Worm (Caenorhabditis elegans): Measurements from ENCODE around the gene aakb-2.

aakb-2 gene

DNA sequence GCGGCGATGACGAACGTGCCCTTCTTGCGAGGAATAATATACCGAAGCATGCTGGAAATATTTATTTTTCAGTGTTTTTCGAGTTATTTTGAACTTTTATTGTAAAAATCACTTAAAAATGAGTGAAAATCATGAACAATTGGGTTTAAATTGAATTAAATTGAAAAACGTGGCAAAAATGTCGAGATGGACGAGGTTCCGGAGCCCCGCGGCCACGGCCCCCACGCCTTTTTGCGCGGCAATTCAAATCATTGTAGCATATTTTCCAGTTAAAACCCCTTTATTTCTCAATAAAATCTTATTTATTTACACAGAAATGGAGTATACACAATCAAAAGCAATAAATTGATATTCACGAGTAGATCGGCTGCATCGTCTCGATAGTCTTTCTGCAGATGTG lies 49.1 kb downstream of the aakb-2 start:
- 0 out of 2 replicates have a peak, but pooled peaks have one; percentile 34 for TF ChIP-seq flt-1 (GFP tag; IDR thresholded peaks at IDR 0.05)
- peak; percentile 1 for TF ChIP-seq cog-1 (tag; optimal IDR thresholded peaks at IDR 0.05)
- no peak for TF ChIP-seq ref-1 (GFP tag; conservative IDR thresholded peaks at IDR 0.05)
- peak; percentile 38; the same call in 1 of the 2 replicates for TF ChIP-seq klf-2 (GFP tag; conservative IDR thresholded peaks at IDR 0.05)

DNA sequence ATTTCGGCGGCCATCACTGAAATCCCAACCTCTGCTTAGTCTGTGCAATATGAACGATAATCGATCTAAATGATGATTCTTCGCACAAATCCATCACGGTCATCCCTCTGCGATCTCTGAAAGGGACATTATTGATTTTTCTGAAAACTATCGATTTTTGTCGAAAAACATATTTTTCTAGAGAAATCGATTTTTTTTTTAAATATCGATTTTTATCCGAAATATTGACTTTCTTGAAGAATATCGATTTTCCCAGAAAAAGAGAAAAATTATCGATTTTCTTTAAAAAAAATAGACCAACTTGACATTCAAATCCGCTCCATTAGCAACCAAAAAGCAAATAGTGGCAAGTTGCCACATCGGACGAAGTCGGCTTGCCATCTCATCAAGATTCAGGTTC lies 50.4 kb downstream of the aakb-2 start:
- TF ChIP-seq klf-2 (GFP tag; conservative IDR thresholded peaks at IDR 0.05) (no peak), ztf-29 (GFP tag; IDR thresholded peaks at IDR 0.05) (no peak), T22C8.4 (GFP tag; IDR thresholded peaks at IDR 0.05) (peak; percentile 81), ref-1 (GFP tag; conservative IDR thresholded peaks at IDR 0.05) (no peak), flt-1 (GFP tag; IDR thresholded peaks at IDR 0.05) (no peak)

DNA sequence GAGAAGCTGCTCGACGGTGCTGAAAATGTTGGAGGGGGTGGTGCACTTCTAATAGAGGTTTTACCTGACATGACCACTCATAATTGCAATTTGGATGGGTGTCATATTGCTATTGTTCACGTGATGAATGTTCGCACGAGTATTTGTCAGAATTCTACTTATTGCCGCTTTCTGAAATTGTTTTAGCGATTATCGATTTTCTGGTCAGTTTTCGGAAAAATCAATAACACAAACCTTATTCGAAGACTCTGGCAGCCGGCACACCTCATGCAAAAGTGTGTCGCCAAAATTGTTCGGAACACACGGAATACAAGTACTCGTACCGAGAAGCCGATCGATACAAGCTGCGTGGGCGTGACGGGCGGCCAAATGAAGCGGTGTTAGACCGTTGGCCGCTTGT lies 51.4 kb downstream of the aakb-2 start:
- TF ChIP-seq T22C8.4 (GFP tag; IDR thresholded peaks at IDR 0.05) (peak; percentile 63), med-1 (GFP tag; optimal IDR thresholded peaks at IDR 0.05; ENCODE audit: insufficient read depth) (no peak)
